Fruit fly (Drosophila melanogaster) Kc167 (cell line): Measurements from ENCODE around the gene CG46456.

Experiments
- Sin3A ChIP-seq: fragments of >200 bp; optimal IDR thresholded peaks from 2 replicates; lab custom pipeline; 2018; ENCODE audit warnings: missing external identifiers
- h ChIP-seq: fragments of >200 bp; optimal IDR thresholded peaks from 3 replicates; lab custom pipeline; 2018; ENCODE audit warnings: missing external identifiers
- insv ChIP-seq: fragments of >200 bp; optimal IDR thresholded peaks from 3 replicates; lab custom pipeline; 2018; ENCODE audit warnings: missing external identifiers
- psq ChIP-seq: fragments of >200 bp; optimal IDR thresholded peaks from 2 replicates; lab custom pipeline; 2017; ENCODE audit warnings: missing external identifiers
- ttk ChIP-seq: sonication (Bioruptor generic); optimal IDR thresholded peaks from 2 replicates; lab custom pipeline; 2017; ENCODE audit warnings: missing external identifiers

DNA sequence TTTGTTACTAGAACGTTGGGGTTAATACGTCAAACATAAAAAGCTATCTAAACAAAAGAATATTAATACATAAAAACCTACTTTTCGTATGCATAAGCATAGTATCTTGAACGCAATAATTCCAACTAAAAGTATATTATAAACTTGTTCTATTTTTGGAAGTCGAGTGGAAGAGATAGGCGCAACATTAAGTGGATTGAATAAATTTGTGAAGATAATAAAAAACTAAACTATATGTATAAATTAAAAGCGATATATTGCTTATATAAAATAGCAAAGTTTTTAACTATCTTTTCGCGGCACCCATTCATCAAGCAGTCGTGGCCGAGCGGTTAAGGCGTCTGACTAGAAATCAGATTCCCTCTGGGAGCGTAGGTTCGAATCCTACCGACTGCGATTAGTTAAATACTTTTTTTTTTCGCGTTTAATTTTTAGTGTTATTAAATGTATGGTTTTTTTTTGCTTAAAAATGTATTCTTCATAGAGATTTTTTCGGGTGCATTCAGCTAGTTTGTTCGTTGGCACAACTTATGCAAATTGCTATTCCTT is 13.3 kb downstream of the CG46456 start:
- TF ChIP-seq insv (lab: Kevin White, UChicago) (no peak), ttk (lab: Kevin White, UChicago) (no peak), h (lab: Kevin White, UChicago) (no peak), psq (lab: Kevin White, UChicago) (no peak), Sin3A (no peak)
